Fruit fly (Drosophila melanogaster): ENCODE measurements around the gene PIG-Wa.

DNA sequence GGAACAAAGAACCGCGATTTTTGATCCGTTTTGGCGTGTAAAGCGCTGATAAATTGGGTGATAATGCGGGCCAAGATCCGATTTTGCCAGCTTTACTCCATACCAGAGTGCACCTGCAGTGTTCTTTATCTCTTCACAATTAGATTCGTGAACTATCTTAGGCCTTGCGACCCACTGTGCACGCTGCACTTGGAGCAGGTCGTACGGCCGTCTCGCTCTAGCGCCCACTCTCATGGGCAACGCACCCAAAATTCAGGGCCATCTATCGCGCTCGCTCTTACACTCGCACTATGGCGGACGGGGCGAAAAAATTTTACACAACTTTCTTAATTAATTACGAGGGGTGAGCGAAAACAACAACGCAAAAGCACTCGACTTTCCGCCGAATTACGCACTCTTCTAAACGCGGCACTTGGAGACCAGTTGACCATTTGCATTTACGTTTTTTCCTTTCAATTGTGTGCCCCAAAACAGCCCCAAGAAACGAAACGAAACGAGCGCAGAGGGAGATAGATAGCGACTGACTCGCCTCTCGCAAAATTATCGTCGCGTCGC lies 18.7 kb upstream of the PIG-Wa start:
- TF ChIP-seq CG8478 (optimal IDR thresholded peaks at IDR 0.05) (peak; percentile 87), psq (optimal IDR thresholded peaks at IDR 0.05) (no peak), pan (optimal IDR thresholded peaks at IDR 0.05) (no peak)

Data from whole organism.